Worm (Caenorhabditis elegans): Measurements from ENCODE around the gene C34F6.11.

DNA sequence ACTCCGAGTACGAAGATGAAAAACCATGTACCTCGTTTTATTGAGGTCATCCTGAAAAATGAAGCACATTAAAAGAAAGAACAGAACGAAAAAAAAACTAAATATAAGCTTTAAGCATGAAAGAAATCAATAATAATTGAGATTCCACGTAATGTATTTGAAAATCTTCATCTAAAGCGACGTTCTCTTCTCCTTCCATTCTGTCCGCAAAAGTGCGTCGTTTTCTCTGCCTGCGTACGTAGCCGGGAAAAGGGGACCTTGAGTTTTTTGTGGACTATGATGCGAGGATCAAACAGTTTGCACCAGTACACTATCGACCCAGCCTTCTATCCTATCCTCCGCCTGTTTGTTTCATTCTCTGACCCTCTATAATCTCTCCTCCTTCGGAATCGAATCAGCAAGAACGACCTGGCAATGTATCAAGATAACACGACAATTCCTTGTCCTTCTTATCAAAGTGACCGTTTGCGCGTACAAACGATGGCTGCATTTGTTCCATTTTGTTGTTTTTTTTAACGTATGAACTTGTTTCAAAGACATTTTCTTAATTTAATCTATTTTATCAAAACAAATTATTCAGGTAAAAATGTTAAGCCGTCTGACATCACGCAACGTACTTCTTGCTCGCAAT lies 11.8 kb upstream of the C34F6.11 start, which contains the start of the genes C34F6.7 and idh-2:
- TF ChIP-seq fkh-10 (GFP tag; optimal IDR thresholded peaks at IDR 0.05) (no peak), pqm-1 (tag; optimal IDR thresholded peaks at IDR 0.05) (no peak), pha-4 (tag; optimal IDR thresholded peaks at IDR 0.05) (no peak), madf-2 (tag; optimal IDR thresholded peaks at IDR 0.05) (no peak), elt-2 (tag; optimal IDR thresholded peaks at IDR 0.05) (peak; percentile 68), ama-1 (optimal IDR thresholded peaks at IDR 0.05) (no peak), gmeb-2 (tag; optimal IDR thresholded peaks at IDR 0.05) (no peak), fax-1 (tag; optimal IDR thresholded peaks at IDR 0.05) (no peak)

Data from whole organism, late embryonic.